Worm (Caenorhabditis elegans): ENCODE measurements around the gene F57B9.3.

- TF ChIP-seq ztf-23 (GFP tag; IDR thresholded peaks at IDR 0.05) = no peak
- TF ChIP-seq ztf-29 (GFP tag; IDR thresholded peaks at IDR 0.05) = no peak
- no peak for TF ChIP-seq flt-1 (GFP tag; IDR thresholded peaks at IDR 0.05)
Measured at ce11 chrIII:6951435-6951834, 11.8 kb downstream of the F57B9.3 start.
